Worm (Caenorhabditis elegans): ENCODE data around the gene tbck-1.

DNA sequence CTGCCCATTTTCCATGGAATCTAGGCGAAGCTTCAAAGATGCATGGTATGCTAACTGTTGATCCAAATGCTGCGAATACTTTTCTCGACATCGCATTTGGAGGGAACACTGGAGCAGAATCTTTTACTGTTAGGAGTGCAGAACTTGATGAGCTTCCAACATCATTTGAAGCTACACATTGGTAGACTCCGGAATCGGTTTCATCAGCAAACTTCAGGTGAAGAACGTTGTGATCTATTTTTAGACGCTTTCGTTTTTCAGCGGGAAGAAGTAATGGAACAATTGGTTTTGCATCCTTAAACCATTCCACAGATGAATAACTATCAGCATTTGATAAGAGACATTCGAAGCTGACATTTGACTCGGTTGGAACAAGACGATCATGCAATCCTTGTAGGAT, 27.8 kb upstream of the tbck-1 start:
- TF ChIP-seq ama-1 (optimal IDR thresholded peaks at IDR 0.05) (no peak), pes-1 (GFP tag; IDR thresholded peaks at IDR 0.05) (no peak), ceh-13 (GFP tag; optimal IDR thresholded peaks at IDR 0.05) (no peak), tbx-37 (GFP tag; conservative IDR thresholded peaks at IDR 0.05) (no peak), tbx-11 (GFP tag; IDR thresholded peaks at IDR 0.05) (no peak), flt-1 (GFP tag; IDR thresholded peaks at IDR 0.05) (no peak), sea-1 (GFP tag; conservative IDR thresholded peaks at IDR 0.05) (no peak), ets-7 (tag; optimal IDR thresholded peaks at IDR 0.05) (no peak), aly-1 (tag; optimal IDR thresholded peaks at IDR 0.05) (no peak), hmbx-1 (tag; optimal IDR thresholded peaks at IDR 0.05) (no peak)

Measured in whole organism, early embryonic.